Fruit fly (Drosophila melanogaster): ENCODE data around the gene CG4935.
A peak's percentile ranks its signal among the peaks of the same experiment; 100 is the strongest.

CG4935 gene

DNA sequence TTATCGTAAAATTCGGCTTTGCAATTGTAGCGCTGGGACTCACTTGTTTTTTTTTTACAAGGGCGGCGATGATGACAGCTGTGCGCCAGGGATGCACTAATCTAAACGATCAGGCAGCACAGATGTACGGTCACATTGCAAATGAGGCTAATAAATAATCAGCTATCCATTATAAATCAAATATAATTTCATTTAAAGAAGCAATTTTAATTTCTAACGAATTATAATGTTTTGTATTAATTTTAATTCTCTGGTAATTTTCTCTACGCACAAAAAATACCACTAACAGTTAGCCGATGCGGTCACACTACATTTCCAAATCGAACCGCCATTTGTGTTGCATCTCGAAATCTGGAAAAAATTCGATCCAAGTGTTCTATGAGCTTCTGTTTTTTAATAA, 48.7 kb downstream of the CG4935 start, which contains the start of the genes cni and fzy:
cni (minus strand) TSS at position 79 of the 400 bp plus-strand sequence.
fzy (plus strand) TSS at position 309 of the 400 bp plus-strand sequence.
- no peak for TF ChIP-seq ranshi (GFP tag; IDR thresholded peaks at IDR 0.05)
- TF ChIP-seq CG9215 (GFP tag; IDR thresholded peaks at IDR 0.05): no peak
- TF ChIP-seq Ssrp (tag; optimal IDR thresholded peaks at IDR 0.05): peak; percentile 3
- no peak for TF ChIP-seq pho (GFP tag; optimal IDR thresholded peaks at IDR 0.05)
- TF ChIP-seq Lpt (GFP tag; optimal IDR thresholded peaks at IDR 0.05): no peak
- TF ChIP-seq ttk (GFP tag; IDR thresholded peaks at IDR 0.05): no peak
- peak; percentile 7 for TF ChIP-seq ewg (GFP tag; optimal IDR thresholded peaks at IDR 0.05)
- TF ChIP-seq CG2199 (GFP tag; IDR thresholded peaks at IDR 0.05): no peak
- no peak for TF ChIP-seq dan (GFP tag; IDR thresholded peaks at IDR 0.05)
- TF ChIP-seq ken (GFP tag; IDR thresholded peaks at IDR 0.05): no peak
- no peak for TF ChIP-seq CG7556 (GFP tag; optimal IDR thresholded peaks at IDR 0.05)
- TF ChIP-seq mld (GFP tag; IDR thresholded peaks at IDR 0.05; ENCODE audit: partially characterized antibody): no peak
- TF ChIP-seq Spps (tag; optimal IDR thresholded peaks at IDR 0.05): peak; percentile 6
- no peak for TF ChIP-seq nerfin-2 (GFP tag; IDR thresholded peaks at IDR 0.05; ENCODE audit: partially characterized antibody)
- TF ChIP-seq dmrt11E (tag; optimal IDR thresholded peaks at IDR 0.05): peak; percentile 21
- no peak for TF ChIP-seq ci (GFP tag; IDR thresholded peaks at IDR 0.05)
- TF ChIP-seq Blimp-1 (GFP tag; optimal IDR thresholded peaks at IDR 0.05): no peak
- TF ChIP-seq Ptx1 (GFP tag; IDR thresholded peaks at IDR 0.05): no peak
- peak; percentile 1 for TF ChIP-seq CG17359 (tag; optimal IDR thresholded peaks at IDR 0.05)
- TF ChIP-seq CG17186 (GFP tag; optimal IDR thresholded peaks at IDR 0.05): peak; percentile 68
- no peak for TF ChIP-seq bcd (GFP tag; optimal IDR thresholded peaks at IDR 0.05)
- no peak for TF ChIP-seq psq (GFP tag; optimal IDR thresholded peaks at IDR 0.05)
- TF ChIP-seq Tbp (GFP tag; optimal IDR thresholded peaks at IDR 0.05): no peak
- TF ChIP-seq CG3281 (GFP tag; optimal IDR thresholded peaks at IDR 0.05): no peak
- TF ChIP-seq HmgD (GFP tag; optimal IDR thresholded peaks at IDR 0.05): no peak
- TF ChIP-seq lilli (GFP tag; optimal IDR thresholded peaks at IDR 0.05): peak; percentile 48
- peak; percentile 37; the same call in 1 of the 2 replicates for TF ChIP-seq unc-4 (GFP tag; IDR thresholded peaks at IDR 0.05; ENCODE audit: partially characterized antibody)
- no peak for TF ChIP-seq CG15479 (GFP tag; optimal IDR thresholded peaks at IDR 0.05)
- TF ChIP-seq CG7357 (GFP tag; IDR thresholded peaks at IDR 0.05): no peak
- TF ChIP-seq CG43689 (GFP tag; IDR thresholded peaks at IDR 0.05): no peak
- TF ChIP-seq E2f2 (GFP tag; IDR thresholded peaks at IDR 0.05): peak; percentile 93
- no peak for TF ChIP-seq ATbp (GFP tag; optimal IDR thresholded peaks at IDR 0.05)
- TF ChIP-seq mirr (GFP tag; optimal IDR thresholded peaks at IDR 0.05): no peak
- TF ChIP-seq Sox100B (GFP tag; optimal IDR thresholded peaks at IDR 0.05): no peak
- no peak for TF ChIP-seq ssp (GFP tag; IDR thresholded peaks at IDR 0.05)
- TF ChIP-seq CG30431 (GFP tag; optimal IDR thresholded peaks at IDR 0.05): no peak
- no peak for TF ChIP-seq CG32767 (GFP tag; IDR thresholded peaks at IDR 0.05)
- TF ChIP-seq Hsf (GFP tag; optimal IDR thresholded peaks at IDR 0.05): peak; percentile 48
- no peak for TF ChIP-seq Trl (optimal IDR thresholded peaks at IDR 0.05)
- TF ChIP-seq Trl (GFP tag; optimal IDR thresholded peaks at IDR 0.05): no peak
- TF ChIP-seq CG3995 (GFP tag; optimal IDR thresholded peaks at IDR 0.05): no peak
- TF ChIP-seq fd96Cb (tag; optimal IDR thresholded peaks at IDR 0.05): no peak
- TF ChIP-seq CG12391 (tag; optimal IDR thresholded peaks at IDR 0.05): peak; percentile 74
- no peak for TF ChIP-seq CG11696 (GFP tag; IDR thresholded peaks at IDR 0.05)
- TF ChIP-seq fu2 (GFP tag; optimal IDR thresholded peaks at IDR 0.05): peak; percentile 9
- TF ChIP-seq Jarid2 (GFP tag; optimal IDR thresholded peaks at IDR 0.05): no peak
- no peak for TF ChIP-seq vfl (GFP tag; optimal IDR thresholded peaks at IDR 0.05)
- no peak for TF ChIP-seq exex (tag; optimal IDR thresholded peaks at IDR 0.05)
- no peak for TF ChIP-seq CG14014 (GFP tag; IDR thresholded peaks at IDR 0.05)
- peak; percentile 77 for TF ChIP-seq CG1603 (tag; optimal IDR thresholded peaks at IDR 0.05)
- TF ChIP-seq Bdp1 (GFP tag; optimal IDR thresholded peaks at IDR 0.05): peak; percentile 21
- TF ChIP-seq CkIIα-i1 (GFP tag; IDR thresholded peaks at IDR 0.05): no peak
- no peak for TF ChIP-seq mam (GFP tag; optimal IDR thresholded peaks at IDR 0.05)
